Worm (Caenorhabditis elegans) whole organism, late embryonic: Measurements from ENCODE around the gene R05H10.7.

Source experiments
- ceh-31 ChIP-seq: sonication (generic microtip); optimal IDR thresholded peaks from 2 replicates; lab custom pipeline; 2016; ENCODE audit warnings: missing genetic modification characterization, missing compliant biosample characterization
- syd-9 ChIP-seq: sonication (generic microtip); optimal IDR thresholded peaks from 2 replicates; lab custom pipeline; 2016; ENCODE audit warnings: mild to moderate bottlenecking, missing genetic modification characterization, moderate library complexity, missing compliant biosample characterization
- unc-86 ChIP-seq: sonication (generic microtip); optimal IDR thresholded peaks from 2 replicates; lab custom pipeline; 2016; ENCODE audit warnings: missing genetic modification characterization, missing compliant biosample characterization

DNA sequence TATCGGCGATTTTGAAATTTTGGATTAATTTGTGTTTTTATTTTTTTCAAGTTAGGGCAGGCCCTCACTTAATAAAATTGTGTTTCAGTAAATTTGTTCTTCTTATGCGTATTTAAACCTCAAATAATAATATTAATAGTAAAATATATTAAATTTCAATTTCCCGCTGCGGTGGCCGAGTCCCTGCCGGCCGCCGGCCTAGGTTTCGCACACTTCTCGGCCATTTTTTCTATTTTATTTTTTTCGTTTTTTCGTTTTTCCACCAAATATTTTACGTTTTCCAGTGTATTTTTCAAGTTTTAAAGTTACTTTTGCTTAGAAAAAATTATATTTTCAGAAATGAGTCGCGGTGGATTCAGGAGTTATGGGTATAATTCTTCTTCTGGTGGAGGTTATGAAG is 1.6 kb downstream of the R05H10.7 start, which contains the start of gene rbm-28:
- TF ChIP-seq syd-9 (tag; lab: Kevin White, UChicago) (no peak), ceh-31 (tag; lab: Kevin White, UChicago) (peak; percentile 61), unc-86 (tag; lab: Kevin White, UChicago) (no peak)
